Worm (Caenorhabditis elegans) whole organism, young adult: ENCODE results near the gene F14F7.4.

Experiments
- B0261.1 ChIP-seq: sonication (generic microtip); optimal IDR thresholded peaks from 2 replicates; lab custom pipeline; 2016; ENCODE audit warnings: mild to moderate bottlenecking, missing genetic modification characterization, moderate library complexity, missing compliant biosample characterization
- C06A6.2 ChIP-seq: fragments of 200-800 bp; sonication (Bioruptor generic); conservative IDR thresholded peaks from 2 replicates; pipeline ENCODE4 v1.3.6; 2022; ENCODE audit warnings: missing genetic modification characterization, missing compliant biosample characterization
- F37B4.10 ChIP-seq: fragments of 200-800 bp; sonication (Bioruptor generic); IDR thresholded peaks from 2 replicates; pipeline ENCODE4 v1.3.6; 2022; ENCODE audit warnings: missing genetic modification characterization, missing compliant biosample characterization
- F52B5.7 ChIP-seq: sonication (generic microtip); optimal IDR thresholded peaks from 2 replicates; lab custom pipeline; 2016; ENCODE audit warnings: mild to moderate bottlenecking, missing genetic modification characterization, missing compliant biosample characterization
- K11D2.4 ChIP-seq: fragments of 200-800 bp; sonication (Bioruptor generic); IDR thresholded peaks from 2 replicates; pipeline ENCODE4 v1.3.6; 2022; ENCODE audit warnings: missing genetic modification reagents, missing genetic modification characterization, missing compliant biosample characterization
- K12H6.12 ChIP-seq: fragments of 200-800 bp; sonication (Bioruptor generic); optimal IDR thresholded peaks from 2 replicates; lab custom pipeline; 2018; ENCODE audit warnings: mild to moderate bottlenecking, missing genetic modification characterization, missing compliant biosample characterization
- Y53G8AR.9 ChIP-seq: fragments of 200-800 bp; sonication (Bioruptor generic); conservative IDR thresholded peaks from 2 replicates; pipeline ENCODE4 v1.3.6; 2022; ENCODE audit warnings: missing genetic modification reagents, missing genetic modification characterization, missing compliant biosample characterization
- aptf-3 ChIP-seq: fragments of 200-800 bp; sonication (Bioruptor generic); IDR thresholded peaks from 2 replicates; pipeline ENCODE4 v1.3.6; 2022; ENCODE audit warnings: missing genetic modification characterization, missing compliant biosample characterization
- atf-7 ChIP-seq: sonication (generic microtip); optimal IDR thresholded peaks from 2 replicates; lab custom pipeline; 2017; ENCODE audit warnings: mild to moderate bottlenecking, missing genetic modification characterization, missing compliant biosample characterization
- attf-3 ChIP-seq: fragments of 200-800 bp; sonication (Bioruptor generic); conservative IDR thresholded peaks from 2 replicates; pipeline ENCODE4 v1.3.6; 2022; ENCODE audit warnings: missing genetic modification reagents, missing genetic modification characterization, missing compliant biosample characterization
- attf-6 ChIP-seq: fragments of 200-800 bp; sonication (Bioruptor generic); IDR thresholded peaks from 2 replicates; pipeline ENCODE4 v1.3.6; 2022; ENCODE audit warnings: missing genetic modification reagents, missing genetic modification characterization, missing compliant biosample characterization
- dox-1 ChIP-seq: fragments of 200-800 bp; sonication (Bioruptor generic); IDR thresholded peaks from 2 replicates; pipeline ENCODE4 v1.3.6; 2022; ENCODE audit warnings: missing genetic modification reagents, missing genetic modification characterization, missing compliant biosample characterization
- dpff-1 ChIP-seq: sonication (generic microtip); optimal IDR thresholded peaks from 2 replicates; lab custom pipeline; 2017; ENCODE audit warnings: mild to moderate bottlenecking, missing genetic modification characterization, missing compliant biosample characterization
- dpl-1 ChIP-seq: fragments of 150-350 bp; optimal IDR thresholded peaks from 2 replicates; lab custom pipeline; 2014; ENCODE audit warnings: missing biosample characterization, missing genetic modification reagents, missing genetic modification characterization
- ekl-4 ChIP-seq: fragments of 200-800 bp; sonication (Bioruptor generic); IDR thresholded peaks from 2 replicates; pipeline ENCODE4 v1.3.6; 2022; ENCODE audit warnings: missing genetic modification reagents, missing genetic modification characterization, missing compliant biosample characterization
- him-1 ChIP-seq: sonication (generic microtip); optimal IDR thresholded peaks from 2 replicates; lab custom pipeline; 2016; ENCODE audit warnings: missing genotype, missing genetic modification reagents, missing genetic modification characterization, missing compliant biosample characterization
- hlh-12 ChIP-seq: sonication (generic microtip); optimal IDR thresholded peaks from 2 replicates; lab custom pipeline; 2016; ENCODE audit warnings: missing genetic modification characterization, missing compliant biosample characterization
- hsf-1 ChIP-seq: fragments of 200-800 bp; sonication (Bioruptor generic); IDR thresholded peaks from 2 replicates; pipeline ENCODE4 v1.3.6; 2022; ENCODE audit warnings: missing genetic modification reagents, missing genetic modification characterization, missing compliant biosample characterization
- let-526 ChIP-seq: fragments of 200-800 bp; sonication (Bioruptor generic); IDR thresholded peaks from 2 replicates; pipeline ENCODE4 v1.3.6; 2022; ENCODE audit warnings: missing genetic modification reagents, missing genetic modification characterization, missing compliant biosample characterization
- lin-26 ChIP-seq: fragments of 200-800 bp; sonication (Bioruptor generic); IDR thresholded peaks from 2 replicates; pipeline ENCODE4 v1.3.6; 2022; ENCODE audit warnings: missing genetic modification reagents, missing genetic modification characterization, missing compliant biosample characterization
- lin-54 ChIP-seq: fragments of 200-800 bp; sonication (Bioruptor generic); optimal IDR thresholded peaks from 2 replicates; lab custom pipeline; 2018; ENCODE audit warnings: mild to moderate bottlenecking, missing genetic modification characterization, missing compliant biosample characterization
- lir-1 ChIP-seq: fragments of 200-800 bp; sonication (Bioruptor generic); conservative IDR thresholded peaks from 2 replicates; pipeline ENCODE4 v1.3.6; 2022; ENCODE audit warnings: missing genetic modification reagents, missing genetic modification characterization, missing compliant biosample characterization
- lsy-27 ChIP-seq: sonication (generic microtip); optimal IDR thresholded peaks from 2 replicates; lab custom pipeline; 2017; ENCODE audit warnings: missing genetic modification characterization, mild to moderate bottlenecking, missing compliant biosample characterization, antibody characterized with exemption, missing genotype, borderline replicate concordance; ENCODE audit not compliant: insufficient read depth
- madf-10 ChIP-seq: sonication (generic microtip); optimal IDR thresholded peaks from 2 replicates; lab custom pipeline; 2016; ENCODE audit warnings: mild to moderate bottlenecking, missing genetic modification characterization, missing compliant biosample characterization
- mxl-1 ChIP-seq: sonication (generic microtip); optimal IDR thresholded peaks from 2 replicates; lab custom pipeline; 2016; ENCODE audit warnings: missing genetic modification characterization, missing compliant biosample characterization
- nfya-1 ChIP-seq: sonication (generic microtip); optimal IDR thresholded peaks from 2 replicates; lab custom pipeline; 2017; ENCODE audit warnings: antibody characterized with exemption, missing compliant biosample characterization, missing genetic modification characterization, borderline replicate concordance; ENCODE audit not compliant: insufficient read depth
- nfya-2 ChIP-seq: fragments of 200-800 bp; sonication (Bioruptor generic); IDR thresholded peaks from 2 replicates; pipeline ENCODE4 v1.3.6; 2022; ENCODE audit warnings: missing genetic modification reagents, missing genetic modification characterization, missing compliant biosample characterization
- nfyb-1 ChIP-seq: fragments of 200-800 bp; sonication (Bioruptor generic); IDR thresholded peaks from 2 replicates; pipeline ENCODE4 v1.3.6; 2022; ENCODE audit warnings: missing genetic modification reagents, missing genetic modification characterization, missing compliant biosample characterization
- nhr-27 ChIP-seq: fragments of 200-800 bp; sonication (Bioruptor generic); optimal IDR thresholded peaks from 2 replicates; lab custom pipeline; 2018; ENCODE audit warnings: mild to moderate bottlenecking, missing genetic modification characterization, moderate library complexity, missing compliant biosample characterization
- pha-4 ChIP-seq: fragments of 150-350 bp; sonication (generic microtip); optimal IDR thresholded peaks from 2 replicates; lab custom pipeline; 2014; ENCODE audit warnings: missing biosample characterization, missing genetic modification reagents, missing genetic modification characterization
- rcor-1 ChIP-seq: fragments of 200-800 bp; sonication (Bioruptor generic); IDR thresholded peaks from 2 replicates; pipeline ENCODE4 v1.3.6; 2022; ENCODE audit warnings: missing genetic modification reagents, missing genetic modification characterization, missing compliant biosample characterization
- repo-1 ChIP-seq: sonication (generic microtip); optimal IDR thresholded peaks from 2 replicates; lab custom pipeline; 2017; ENCODE audit warnings: mild to moderate bottlenecking, missing genetic modification characterization, missing compliant biosample characterization
- sdz-38 ChIP-seq: sonication (generic microtip); optimal IDR thresholded peaks from 2 replicates; lab custom pipeline; 2016; ENCODE audit warnings: missing genotype, missing genetic modification characterization, missing compliant biosample characterization
- snpc-1.1 ChIP-seq: sonication (generic microtip); optimal IDR thresholded peaks from 2 replicates; lab custom pipeline; 2017; ENCODE audit warnings: missing genetic modification characterization, mild to moderate bottlenecking, missing compliant biosample characterization, antibody characterized with exemption, moderate library complexity, missing genotype, missing genetic modification reagents; ENCODE audit not compliant: insufficient read depth
- sptf-2 ChIP-seq: fragments of 200-800 bp; sonication (Bioruptor generic); optimal IDR thresholded peaks from 2 replicates; lab custom pipeline; 2018; ENCODE audit warnings: mild to moderate bottlenecking, missing genetic modification characterization, missing compliant biosample characterization
- tbx-9 ChIP-seq: sonication (generic microtip); optimal IDR thresholded peaks from 2 replicates; lab custom pipeline; 2016; ENCODE audit warnings: borderline replicate concordance, missing genetic modification characterization, inconsistent platforms, missing compliant biosample characterization
- tlf-1 ChIP-seq: fragments of 200-800 bp; sonication (Bioruptor generic); optimal IDR thresholded peaks from 2 replicates; lab custom pipeline; 2018; ENCODE audit warnings: mild to moderate bottlenecking, missing genetic modification characterization, missing compliant biosample characterization
- unc-62 ChIP-seq: fragments of 150-350 bp; optimal IDR thresholded peaks from 2 replicates; lab custom pipeline; 2014; ENCODE audit warnings: missing biosample characterization, missing genetic modification reagents, missing genetic modification characterization
- xnd-1 ChIP-seq: sonication (generic microtip); optimal IDR thresholded peaks from 2 replicates; lab custom pipeline; 2016; ENCODE audit warnings: missing genotype, missing genetic modification reagents, missing genetic modification characterization, missing compliant biosample characterization
- zim-3 ChIP-seq: sonication (generic microtip); optimal IDR thresholded peaks from 2 replicates; lab custom pipeline; 2017; ENCODE audit warnings: mild to moderate bottlenecking, missing genetic modification characterization, moderate library complexity, missing compliant biosample characterization
- ztf-28 ChIP-seq: fragments of 200-800 bp; sonication (Bioruptor generic); IDR thresholded peaks from 2 replicates; pipeline ENCODE4 v1.3.6; 2022; ENCODE audit warnings: missing genetic modification reagents, missing genetic modification characterization, missing compliant biosample characterization
- ztf-3 ChIP-seq: fragments of 200-800 bp; sonication (Bioruptor generic); optimal IDR thresholded peaks from 2 replicates; lab custom pipeline; 2018; ENCODE audit warnings: mild to moderate bottlenecking, missing genetic modification characterization, missing compliant biosample characterization
- ztf-6 ChIP-seq: fragments of 200-800 bp; sonication (Bioruptor generic); IDR thresholded peaks from 2 replicates; pipeline ENCODE4 v1.3.6; 2022; ENCODE audit warnings: missing genetic modification reagents, missing genetic modification characterization, missing compliant biosample characterization

F14F7.4 gene

DNA sequence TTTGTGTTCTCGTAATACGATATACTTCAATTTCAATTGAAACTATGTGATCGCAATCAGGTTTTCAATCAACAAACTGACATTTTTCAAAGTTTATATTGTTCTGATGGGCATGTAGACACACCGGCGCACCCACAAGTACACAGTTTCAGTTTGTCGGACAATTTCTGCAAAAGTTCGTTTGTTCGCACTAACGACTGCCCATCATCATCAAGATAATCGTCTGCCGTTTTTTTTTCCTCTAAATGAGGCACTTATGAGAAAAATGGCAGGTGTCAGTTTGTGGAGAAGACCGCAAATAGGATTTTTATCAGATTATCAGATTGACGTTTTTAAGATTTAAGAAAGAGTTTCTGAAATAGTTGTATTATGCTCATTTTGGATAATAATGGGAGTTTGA lies 37.3 kb upstream of the F14F7.4 start (continued):
- TF ChIP-seq attf-6 (GFP tag; lab: Robert Waterston, UW): no peak
- peak; percentile 25 for TF ChIP-seq madf-10 (tag; lab: Kevin White, UChicago)
- no peak for TF ChIP-seq tbx-9 (tag; lab: Kevin White, UChicago)
- no peak for TF ChIP-seq ztf-6
- TF ChIP-seq B0261.1 (tag; lab: Kevin White, UChicago): no peak
- TF ChIP-seq repo-1 (tag; lab: Kevin White, UChicago): no peak
- no peak for TF ChIP-seq nfyb-1 (GFP tag; lab: Robert Waterston, UW)
- TF ChIP-seq sdz-38 (tag; lab: Kevin White, UChicago): no peak
- peak; percentile 40; the same call in 1 of the 2 replicates for TF ChIP-seq ekl-4
- TF ChIP-seq K11D2.4 (GFP tag; lab: Robert Waterston, UW): no peak
- no peak for TF ChIP-seq F52B5.7 (tag; lab: Kevin White, UChicago)
- TF ChIP-seq ztf-3 (GFP tag; lab: Kevin White, UChicago): no peak
- peak; percentile 31 for TF ChIP-seq lin-54
- TF ChIP-seq nhr-27: no peak
- no peak for TF ChIP-seq sptf-2 (GFP tag; lab: Kevin White, UChicago)
- no peak for TF ChIP-seq let-526 (GFP tag; lab: Robert Waterston, UW)
- TF ChIP-seq tlf-1 (GFP tag; lab: Kevin White, UChicago): no peak
- TF ChIP-seq nfya-2 (GFP tag; lab: Robert Waterston, UW): no peak
- TF ChIP-seq mxl-1: no peak
- TF ChIP-seq aptf-3: no peak
- no peak for TF ChIP-seq xnd-1 (tag; lab: Kevin White, UChicago)
- no peak for TF ChIP-seq rcor-1
- no peak for TF ChIP-seq lir-1 (GFP tag; lab: Robert Waterston, UW)
- TF ChIP-seq dpff-1 (tag; lab: Kevin White, UChicago): no peak
- peak; percentile 48; the same call in 1 of the 2 replicates for TF ChIP-seq dox-1
- TF ChIP-seq him-1 (tag; lab: Kevin White, UChicago): no peak
- TF ChIP-seq hlh-12 (tag; lab: Kevin White, UChicago): no peak
- TF ChIP-seq attf-3 (GFP tag; lab: Robert Waterston, UW): no peak
- TF ChIP-seq zim-3 (tag; lab: Kevin White, UChicago): no peak
- no peak for TF ChIP-seq lsy-27 (tag; lab: Kevin White, UChicago)
- no peak for TF ChIP-seq hsf-1 (GFP tag; lab: Robert Waterston, UW)
- TF ChIP-seq ztf-28: no peak
- no peak for TF ChIP-seq unc-62 (GFP tag; lab: Kevin White, UChicago)
- no peak for TF ChIP-seq snpc-1.1 (tag; lab: Kevin White, UChicago)
- TF ChIP-seq Y53G8AR.9 (GFP tag; lab: Robert Waterston, UW): no peak
- TF ChIP-seq pha-4 (tag; lab: Kevin White, UChicago): no peak
- TF ChIP-seq C06A6.2 (GFP tag; lab: Robert Waterston, UW): no peak
- no peak for TF ChIP-seq lin-26
- no peak for TF ChIP-seq F37B4.10 (GFP tag; lab: Robert Waterston, UW)
- no peak for TF ChIP-seq nfya-1

ce11 chrIII:13065694-13066093 lies 36.2 kb upstream of the F14F7.4 start:
- TF ChIP-seq atf-7 (peak; percentile 63), nhr-27 (no peak), dpl-1 (GFP tag; lab: Kevin White, UChicago) (no peak), K12H6.12 (tag; lab: Kevin White, UChicago) (no peak)
- TF ChIP-seq, all 124 proteins: peak for 1
